Fruit fly (Drosophila melanogaster) whole organism, prepupa: ENCODE measurements around the gene Pde9.

Source experiments
- CG10669 ChIP-seq: fragments of 200-800 bp; sonication (Bioruptor generic); optimal IDR thresholded peaks from 3 replicates; lab custom pipeline; 2018; ENCODE audit warnings: missing biosample characterization, mild to moderate bottlenecking, missing genetic modification characterization, moderate library complexity
- CG11294 ChIP-seq: fragments of 200-800 bp; sonication (Bioruptor generic); IDR thresholded peaks from 2 replicates; pipeline ENCODE4 v1.3.6; 2022; ENCODE audit warnings: missing biosample characterization, missing genetic modification characterization
- CG11762 ChIP-seq: fragments of 200-800 bp; sonication (Bioruptor generic); optimal IDR thresholded peaks from 3 replicates; lab custom pipeline; 2016; ENCODE audit warnings: missing biosample characterization, missing genetic modification characterization; ENCODE audit not compliant: insufficient read depth
- CG11902 ChIP-seq: fragments of 200-800 bp; sonication (Bioruptor generic); optimal IDR thresholded peaks from 3 replicates; lab custom pipeline; 2016; ENCODE audit warnings: missing biosample characterization, missing genetic modification characterization
- CG15336 ChIP-seq: fragments of 200-800 bp; sonication (Bioruptor generic); IDR thresholded peaks from 2 replicates; pipeline ENCODE4 v1.3.6; 2022; ENCODE audit warnings: missing biosample characterization, missing genetic modification characterization
- CG1621 ChIP-seq: fragments of 200-800 bp; sonication (Bioruptor generic); optimal IDR thresholded peaks from 3 replicates; lab custom pipeline; 2018; ENCODE audit warnings: missing biosample characterization, mild to moderate bottlenecking, missing genetic modification characterization
- CG16779 ChIP-seq: fragments of 200-800 bp; sonication (Bioruptor generic); optimal IDR thresholded peaks from 3 replicates; lab custom pipeline; 2017; ENCODE audit warnings: missing biosample characterization, mild to moderate bottlenecking, missing genetic modification characterization
- CG3032 ChIP-seq: fragments of 200-800 bp; optimal IDR thresholded peaks from 2 replicates; lab custom pipeline; 2019; ENCODE audit warnings: missing biosample characterization, mild to moderate bottlenecking, missing genetic modification characterization, moderate library complexity
- CG32006 ChIP-seq: fragments of 200-800 bp; sonication (Bioruptor generic); optimal IDR thresholded peaks from 3 replicates; lab custom pipeline; 2017; ENCODE audit warnings: missing biosample characterization, mild to moderate bottlenecking, missing genetic modification characterization
- CG4318 ChIP-seq: fragments of 200-800 bp; sonication (Bioruptor generic); optimal IDR thresholded peaks from 3 replicates; lab custom pipeline; 2017; ENCODE audit warnings: missing biosample characterization, mild to moderate bottlenecking, missing genetic modification characterization
- CG6163 ChIP-seq: fragments of 200-800 bp; sonication (Bioruptor generic); IDR thresholded peaks from 3 replicates; pipeline ENCODE4 v1.3.6; 2022; ENCODE audit warnings: missing biosample characterization, missing genetic modification characterization
- CG6276 ChIP-seq: fragments of 200-800 bp; sonication (Bioruptor generic); optimal IDR thresholded peaks from 2 replicates; lab custom pipeline; 2017; ENCODE audit warnings: missing biosample characterization, mild to moderate bottlenecking, missing genetic modification characterization
- CG6792 ChIP-seq: fragments of 200-800 bp; sonication (Bioruptor generic); optimal IDR thresholded peaks from 3 replicates; lab custom pipeline; 2016; ENCODE audit warnings: missing biosample characterization, missing genetic modification characterization
- CG7368 ChIP-seq: fragments of 200-800 bp; sonication (Bioruptor generic); optimal IDR thresholded peaks from 3 replicates; lab custom pipeline; 2016; ENCODE audit warnings: missing biosample characterization, missing genetic modification characterization
- CG8119 ChIP-seq: fragments of 200-800 bp; sonication (Bioruptor generic); IDR thresholded peaks from 3 replicates; pipeline ENCODE4 v1.3.6; 2022; ENCODE audit warnings: missing biosample characterization, missing genetic modification characterization
- CG8632 ChIP-seq: fragments of 200-800 bp; sonication (Bioruptor generic); optimal IDR thresholded peaks from 3 replicates; lab custom pipeline; 2016; ENCODE audit warnings: missing biosample characterization, missing genetic modification characterization
- CG9139 ChIP-seq: fragments of 200-800 bp; sonication (Bioruptor generic); optimal IDR thresholded peaks from 3 replicates; lab custom pipeline; 2017; ENCODE audit warnings: missing biosample characterization, mild to moderate bottlenecking, missing genetic modification characterization
- Eip75B ChIP-seq: fragments of 200-800 bp; sonication (Bioruptor generic); optimal IDR thresholded peaks from 3 replicates; lab custom pipeline; 2016; ENCODE audit warnings: missing biosample characterization, missing genetic modification characterization
- Eip78C ChIP-seq: fragments of 200-800 bp; sonication (Bioruptor generic); peaks from one replicate; lab custom pipeline; 2016; ENCODE audit warnings: missing biosample characterization, missing genetic modification characterization
- Eip93F ChIP-seq: fragments of 200-800 bp; sonication (Bioruptor generic); optimal IDR thresholded peaks from 2 replicates; lab custom pipeline; 2016; ENCODE audit warnings: missing biosample characterization, mild to moderate bottlenecking, missing genetic modification characterization
- Ets21C ChIP-seq: fragments of 200-800 bp; sonication (Bioruptor generic); optimal IDR thresholded peaks from 3 replicates; lab custom pipeline; 2016; ENCODE audit warnings: missing biosample characterization, missing genetic modification characterization
- Ets96B ChIP-seq: fragments of 200-800 bp; optimal IDR thresholded peaks from 2 replicates; lab custom pipeline; 2019; ENCODE audit warnings: missing biosample characterization, mild to moderate bottlenecking, missing genetic modification characterization, moderate library complexity
- Hr38 ChIP-seq: sonication (Bioruptor generic); optimal IDR thresholded peaks from 2 replicates; lab custom pipeline; 2016; ENCODE audit warnings: missing biosample characterization, missing genetic modification characterization
- Hr39 ChIP-seq: fragments of 200-800 bp; sonication (Bioruptor generic); optimal IDR thresholded peaks from 2 replicates; lab custom pipeline; 2016; ENCODE audit warnings: missing biosample characterization, missing genetic modification characterization
- Hr4 ChIP-seq: fragments of 200-800 bp; sonication (Bioruptor generic); optimal IDR thresholded peaks from 3 replicates; lab custom pipeline; 2016; ENCODE audit warnings: missing biosample characterization, missing genetic modification characterization
- Lpt ChIP-seq: fragments of 200-800 bp; sonication (Bioruptor generic); optimal IDR thresholded peaks from 3 replicates; lab custom pipeline; 2016; ENCODE audit warnings: missing biosample characterization, missing genetic modification characterization
- Met ChIP-seq: fragments of 200-800 bp; sonication (Bioruptor generic); optimal IDR thresholded peaks from 3 replicates; lab custom pipeline; 2016; ENCODE audit warnings: missing biosample characterization, missing genetic modification characterization
- OdsH ChIP-seq: fragments of 200-800 bp; sonication (Bioruptor generic); optimal IDR thresholded peaks from 3 replicates; lab custom pipeline; 2016; ENCODE audit warnings: missing biosample characterization, missing genetic modification characterization
- Smox ChIP-seq: fragments of 200-800 bp; sonication (Bioruptor generic); optimal IDR thresholded peaks from 3 replicates; lab custom pipeline; 2016; ENCODE audit warnings: missing biosample characterization, missing genetic modification characterization
- Sox14 ChIP-seq: fragments of 200-800 bp; sonication (Bioruptor generic); optimal IDR thresholded peaks from 3 replicates; lab custom pipeline; 2016; ENCODE audit warnings: missing biosample characterization, missing genetic modification characterization
- achi ChIP-seq: fragments of 200-800 bp; sonication (Bioruptor generic); optimal IDR thresholded peaks from 3 replicates; lab custom pipeline; 2016; ENCODE audit warnings: missing biosample characterization, missing genetic modification characterization
- acj6 ChIP-seq: fragments of 200-800 bp; sonication (Bioruptor generic); optimal IDR thresholded peaks from 3 replicates; lab custom pipeline; 2016; ENCODE audit warnings: missing biosample characterization, missing genetic modification characterization
- cyc ChIP-seq: fragments of 200-800 bp; sonication (Bioruptor generic); optimal IDR thresholded peaks from 3 replicates; lab custom pipeline; 2016; ENCODE audit warnings: missing biosample characterization, missing genetic modification characterization
- dac ChIP-seq: fragments of 200-800 bp; sonication (Bioruptor generic); optimal IDR thresholded peaks from 2 replicates; lab custom pipeline; 2017; ENCODE audit warnings: missing biosample characterization, mild to moderate bottlenecking, missing genetic modification characterization
- dsx ChIP-seq: fragments of 200-800 bp; optimal IDR thresholded peaks from 3 replicates; lab custom pipeline; 2019; ENCODE audit warnings: missing biosample characterization, mild to moderate bottlenecking, missing genetic modification characterization, moderate library complexity; ENCODE audit not compliant: poor library complexity, severe bottlenecking
- eg ChIP-seq: fragments of 200-800 bp; sonication (Bioruptor generic); IDR thresholded peaks from 3 replicates; pipeline ENCODE4 v1.3.6; 2022; ENCODE audit warnings: missing biosample characterization, missing genetic modification characterization
- esn ChIP-seq: fragments of 200-800 bp; sonication (Bioruptor generic); optimal IDR thresholded peaks from 2 replicates; lab custom pipeline; 2016; ENCODE audit warnings: missing biosample characterization, mild to moderate bottlenecking, missing genetic modification characterization, moderate library complexity
- fd59A ChIP-seq: fragments of 200-800 bp; sonication (Bioruptor generic); optimal IDR thresholded peaks from 2 replicates; lab custom pipeline; 2017; ENCODE audit warnings: missing biosample characterization, mild to moderate bottlenecking, missing genetic modification characterization, missing genetic modification reagents
- fd85E ChIP-seq: fragments of 200-800 bp; sonication (Bioruptor generic); optimal IDR thresholded peaks from 3 replicates; lab custom pipeline; 2016; ENCODE audit warnings: missing biosample characterization, missing genetic modification characterization
- fkh ChIP-seq: fragments of 200-800 bp; sonication (Bioruptor generic); optimal IDR thresholded peaks from 3 replicates; lab custom pipeline; 2017; ENCODE audit warnings: missing biosample characterization, mild to moderate bottlenecking, missing genetic modification characterization, moderate library complexity
- lz ChIP-seq: fragments of 200-800 bp; sonication (Bioruptor generic); optimal IDR thresholded peaks from 3 replicates; lab custom pipeline; 2016; ENCODE audit warnings: missing biosample characterization, missing genetic modification characterization
- pdm3 ChIP-seq: fragments of 200-800 bp; sonication (Bioruptor generic); optimal IDR thresholded peaks from 3 replicates; lab custom pipeline; 2016; ENCODE audit warnings: missing biosample characterization, missing genetic modification characterization
- salr ChIP-seq, 2 experiments: fragments of 200-800 bp; sonication (Bioruptor generic); optimal IDR thresholded peaks; 3 replicates each; lab custom pipeline; 2016 to 2018; ENCODE audit warnings: missing biosample characterization in 2 of 2, missing genetic modification characterization in 2 of 2, mild to moderate bottlenecking in 1 of 2
- svp ChIP-seq: fragments of 200-800 bp; sonication (Bioruptor generic); peaks from one replicate; lab custom pipeline; 2016; ENCODE audit warnings: missing biosample characterization, missing genetic modification characterization
- topi ChIP-seq: fragments of 200-800 bp; sonication (Bioruptor generic); optimal IDR thresholded peaks from 3 replicates; lab custom pipeline; 2016; ENCODE audit warnings: missing biosample characterization, missing genetic modification characterization
- vri ChIP-seq: fragments of 200-800 bp; sonication (Bioruptor generic); optimal IDR thresholded peaks from 3 replicates; lab custom pipeline; 2016; ENCODE audit warnings: missing biosample characterization, mild to moderate bottlenecking, missing genetic modification characterization

Gene Pde9

dm6 chrX:12750928-12751631 is 146.0 kb downstream of the Pde9 start (continued):
- TF ChIP-seq CG11294 (GFP tag; lab: Robert Waterston, UW) (peak; percentile 100), Sox14 (GFP tag; lab: Kevin White, UChicago) (peak; percentile 100), lz (GFP tag; lab: Kevin White, UChicago) (peak; percentile 100), Ets21C (GFP tag; lab: Kevin White, UChicago) (peak; percentile 99), CG4318 (peak; percentile 100), vri (peak; percentile 97), topi (peak; percentile 100), CG3032 (tag; lab: Kevin White, UChicago) (peak; percentile 100), Smox (peak; percentile 100), Eip78C (GFP tag; lab: Kevin White, UChicago) (peak; percentile 100), CG15336 (GFP tag; lab: Robert Waterston, UW) (peak; percentile 100), fd59A (GFP tag; lab: Kevin White, UChicago) (peak; percentile 100), CG8632 (peak; percentile 100), OdsH (peak; percentile 100), CG11762 (GFP tag; lab: Kevin White, UChicago) (peak; percentile 100), achi (GFP tag; lab: Kevin White, UChicago) (peak; percentile 99), Ets96B (tag; lab: Kevin White, UChicago) (peak; percentile 100), CG16779 (tag; lab: Kevin White, UChicago) (peak; percentile 100), CG6163 (GFP tag; lab: Robert Waterston, UW) (peak; percentile 100), Eip75B (GFP tag; lab: Kevin White, UChicago) (peak; percentile 100), Eip93F (GFP tag; lab: Kevin White, UChicago) (peak; percentile 99), Hr39 (peak; percentile 100), dac (GFP tag; lab: Kevin White, UChicago) (peak; percentile 100), esn (GFP tag; lab: Kevin White, UChicago) (peak; percentile 100)

dm6 chrX:12750582-12750927 is 146.6 kb downstream of the Pde9 start:
- TF ChIP-seq Eip78C (GFP tag; lab: Kevin White, UChicago) (no peak), CG9139 (GFP tag; lab: Kevin White, UChicago) (no peak), Met (GFP tag; lab: Kevin White, UChicago) (no peak), CG6163 (GFP tag; lab: Robert Waterston, UW) (no peak)

- TF ChIP-seq CG4318 (no peak), Sox14 (GFP tag; lab: Kevin White, UChicago) (no peak), Smox (no peak), OdsH (no peak), fkh (GFP tag; lab: Kevin White, UChicago) (peak; percentile 77), Hr38 (GFP tag; lab: Kevin White, UChicago) (no peak), CG8632 (no peak), fd85E (GFP tag; lab: Kevin White, UChicago) (no peak), vri (peak; percentile 70), CG11762 (GFP tag; lab: Kevin White, UChicago) (no peak), CG11902 (GFP tag; lab: Kevin White, UChicago) (no peak), Lpt (GFP tag; lab: Kevin White, UChicago) (peak; percentile 30), CG10669 (GFP tag; lab: Kevin White, UChicago) (peak; percentile 49), CG6792 (GFP tag; lab: Kevin White, UChicago) (no peak), cyc (GFP tag; lab: Kevin White, UChicago) (no peak), salr (GFP tag; optimal IDR thresholded peaks at IDR 0.05; lab: Kevin White, UChicago) (no peak), CG9139 (GFP tag; lab: Kevin White, UChicago) (peak; percentile 58), Eip78C (GFP tag; lab: Kevin White, UChicago) (peak; percentile 60), CG1621 (tag; lab: Kevin White, UChicago) (peak; percentile 52), eg (GFP tag; lab: Robert Waterston, UW) (peak; percentile 70), achi (GFP tag; lab: Kevin White, UChicago) (no peak), svp (no peak), pdm3 (GFP tag; lab: Kevin White, UChicago) (no peak), CG8119 (GFP tag; lab: Robert Waterston, UW) (peak; percentile 62), CG32006 (GFP tag; lab: Kevin White, UChicago) (no peak), Hr4 (GFP tag; lab: Kevin White, UChicago) (peak; percentile 15), CG7368 (GFP tag; lab: Kevin White, UChicago) (no peak), dsx (GFP tag; lab: Kevin White, UChicago) (peak; percentile 58), acj6 (GFP tag; lab: Kevin White, UChicago) (no peak), CG6276 (peak; percentile 70)
Observed at dm6 chrX:12749891-12750581, 147.1 kb downstream of the Pde9 start.
